Fruit fly (Drosophila melanogaster) whole organism, pupa: ENCODE data around the gene CG32487.
A peak's percentile ranks its signal among the peaks of the same experiment; 100 is the strongest.

Source experiments
- CG10348 ChIP-seq: fragments of 200-800 bp; sonication (Bioruptor generic); IDR thresholded peaks from 2 replicates; pipeline ENCODE4 v1.3.6; 2022; ENCODE audit warnings: missing biosample characterization, missing genetic modification characterization
- CG12605 ChIP-seq: fragments of 200-800 bp; sonication (Bioruptor generic); IDR thresholded peaks from 2 replicates; pipeline ENCODE4 v1.3.6; 2022; ENCODE audit warnings: missing biosample characterization, missing genetic modification characterization
- CG13204 ChIP-seq: fragments of 200-800 bp; sonication (Bioruptor generic); optimal IDR thresholded peaks from 2 replicates; lab custom pipeline; 2018; ENCODE audit warnings: missing biosample characterization, mild to moderate bottlenecking, missing genetic modification characterization, moderate library complexity
- CG14655 ChIP-seq: fragments of 200-800 bp; sonication (Bioruptor generic); optimal IDR thresholded peaks from 3 replicates; lab custom pipeline; 2017; ENCODE audit warnings: mild to moderate bottlenecking, missing biosample characterization, missing genetic modification reagents, missing genetic modification characterization
- CG15710 ChIP-seq: fragments of 200-800 bp; sonication (Bioruptor generic); optimal IDR thresholded peaks from 2 replicates; lab custom pipeline; 2018; ENCODE audit warnings: missing biosample characterization, mild to moderate bottlenecking, missing genetic modification characterization, moderate library complexity
- CG34367 ChIP-seq: fragments of 200-800 bp; sonication (Bioruptor generic); optimal IDR thresholded peaks from 2 replicates; lab custom pipeline; 2018; ENCODE audit warnings: missing biosample characterization, mild to moderate bottlenecking, missing genetic modification characterization
- CG4496 ChIP-seq: fragments of 200-800 bp; sonication (Bioruptor generic); IDR thresholded peaks from 3 replicates; pipeline ENCODE4 v1.3.6; 2022; ENCODE audit warnings: missing biosample characterization, missing genetic modification characterization
- CG8159 ChIP-seq: fragments of 200-800 bp; sonication (Bioruptor generic); optimal IDR thresholded peaks from 3 replicates; lab custom pipeline; 2018; ENCODE audit warnings: missing biosample characterization, mild to moderate bottlenecking, missing genetic modification characterization, moderate library complexity
- CG8301 ChIP-seq: fragments of 200-800 bp; sonication (Bioruptor generic); optimal IDR thresholded peaks from 2 replicates; lab custom pipeline; 2018; ENCODE audit warnings: missing biosample characterization, mild to moderate bottlenecking, missing genetic modification characterization
- CG9948 ChIP-seq: fragments of 200-800 bp; sonication (Bioruptor generic); optimal IDR thresholded peaks from 2 replicates; lab custom pipeline; 2018; ENCODE audit warnings: missing biosample characterization, mild to moderate bottlenecking, missing genetic modification characterization, moderate library complexity
- D1 ChIP-seq: fragments of 200-800 bp; sonication (Bioruptor generic); optimal IDR thresholded peaks from 2 replicates; lab custom pipeline; 2018; ENCODE audit warnings: missing biosample characterization, mild to moderate bottlenecking, missing genetic modification characterization, moderate library complexity
- EcR ChIP-seq: fragments of 200-800 bp; sonication (Bioruptor generic); optimal IDR thresholded peaks from 3 replicates; lab custom pipeline; 2019; ENCODE audit warnings: missing biosample characterization, missing genetic modification characterization, mild to moderate bottlenecking, moderate library complexity, missing genetic modification reagents
- Ets98B ChIP-seq: fragments of 200-800 bp; sonication (Bioruptor generic); IDR thresholded peaks from 2 replicates; pipeline ENCODE4 v1.3.6; 2022; ENCODE audit warnings: missing biosample characterization, missing genetic modification characterization
- Pif1A ChIP-seq: fragments of 200-800 bp; sonication (Bioruptor generic); optimal IDR thresholded peaks from 3 replicates; lab custom pipeline; 2016; ENCODE audit warnings: missing biosample characterization, missing genetic modification characterization
- Pif1B ChIP-seq: fragments of 200-800 bp; sonication (Bioruptor generic); optimal IDR thresholded peaks from 3 replicates; lab custom pipeline; 2016; ENCODE audit warnings: missing biosample characterization, missing genetic modification characterization
- Snoo ChIP-seq: fragments of 200-800 bp; sonication (Bioruptor generic); optimal IDR thresholded peaks from 3 replicates; lab custom pipeline; 2017; ENCODE audit warnings: missing biosample characterization, mild to moderate bottlenecking, missing genetic modification characterization, inconsistent platforms
- fd96Ca ChIP-seq: fragments of 200-800 bp; sonication (Bioruptor generic); IDR thresholded peaks from 3 replicates; pipeline ENCODE4 v1.3.6; 2022; ENCODE audit warnings: missing biosample characterization, missing genetic modification characterization
- gl ChIP-seq: fragments of 200-800 bp; sonication (Bioruptor generic); optimal IDR thresholded peaks from 2 replicates; lab custom pipeline; 2018; ENCODE audit warnings: missing biosample characterization, mild to moderate bottlenecking, missing genetic modification characterization
- rn ChIP-seq: fragments of 200-800 bp; sonication (Bioruptor generic); IDR thresholded peaks from 2 replicates; pipeline ENCODE4 v1.3.6; 2022; ENCODE audit warnings: missing biosample characterization, missing genetic modification characterization

Gene CG32487

dm6 chr3L:2987749-2988148 lies 29.3 kb downstream of the CG32487 start:
- TF ChIP-seq Snoo, result no peak
- no peak for TF ChIP-seq CG34367
- no peak for TF ChIP-seq CG8301 (tag; lab: Kevin White, UChicago)
- no peak for TF ChIP-seq EcR (GFP tag; lab: Kevin White, UChicago)

- no peak for TF ChIP-seq EcR (GFP tag; lab: Kevin White, UChicago)
- no peak for TF ChIP-seq Pif1B (GFP tag; lab: Kevin White, UChicago)
- no peak for TF ChIP-seq gl (tag; lab: Kevin White, UChicago)
- TF ChIP-seq CG34367, result no peak
- no peak for TF ChIP-seq CG12605 (GFP tag; lab: Robert Waterston, UW)
- no peak for TF ChIP-seq CG4496 (GFP tag; lab: Robert Waterston, UW)
- TF ChIP-seq Ets98B (GFP tag; lab: Robert Waterston, UW), result no peak
- TF ChIP-seq CG8159 (tag; lab: Kevin White, UChicago), result no peak
- TF ChIP-seq D1 (tag; lab: Kevin White, UChicago), result no peak
- no peak for TF ChIP-seq Snoo
- no peak for TF ChIP-seq CG10348
- no peak for TF ChIP-seq CG14655 (GFP tag; lab: Kevin White, UChicago)
- TF ChIP-seq CG9948, result no peak
- no peak for TF ChIP-seq rn
- no peak for TF ChIP-seq CG13204
- TF ChIP-seq CG15710, result no peak
- no peak for TF ChIP-seq Pif1A (GFP tag; lab: Kevin White, UChicago)
These were observed 30.8 kb downstream of the CG32487 start for dm6 chr3L:2986302-2986701.

- TF ChIP-seq CG12605 (GFP tag; lab: Robert Waterston, UW) (peak; percentile 37; the same call in 1 of the 2 replicates), CG8159 (tag; lab: Kevin White, UChicago) (peak; percentile 16), CG4496 (GFP tag; lab: Robert Waterston, UW) (peak; percentile 75; the same call in 2 of the 3 replicates), gl (tag; lab: Kevin White, UChicago) (peak; percentile 70), fd96Ca (GFP tag; lab: Robert Waterston, UW) (0 out of 3 replicates have a peak, but pooled peaks have one; percentile 19), Pif1A (GFP tag; lab: Kevin White, UChicago) (no peak), CG14655 (GFP tag; lab: Kevin White, UChicago) (peak; percentile 51), Snoo (no peak), CG8301 (tag; lab: Kevin White, UChicago) (no peak)
These were observed 36.2 kb downstream of the CG32487 start, which contains the start of gene CPT2 for dm6 chr3L:2980856-2981255. Gene CPT2, plus strand, starts transcription at chr3L:2981022.
